Worm (Caenorhabditis elegans) whole organism, mixed stage, embryonic: ENCODE data around the gene atf-2.

Experiments
- M03D4.4 ChIP-seq: sonication (generic microtip); optimal IDR thresholded peaks from 2 replicates; lab custom pipeline; 2017; ENCODE audit warnings: mild to moderate bottlenecking, missing genetic modification characterization, missing compliant biosample characterization
- bed-3 ChIP-seq: fragments of 200-800 bp; sonication (Bioruptor generic); optimal IDR thresholded peaks from 3 replicates; lab custom pipeline; 2018; ENCODE audit warnings: mild to moderate bottlenecking, missing genetic modification characterization, moderate library complexity, missing compliant biosample characterization
- blmp-1 ChIP-seq: fragments of 150-350 bp; optimal IDR thresholded peaks from 2 replicates; lab custom pipeline; 2014; ENCODE audit warnings: missing biosample characterization, missing genetic modification characterization
- ceh-39 ChIP-seq: fragments of 150-350 bp; optimal IDR thresholded peaks from 2 replicates; lab custom pipeline; 2014; ENCODE audit warnings: missing biosample characterization, missing genetic modification characterization
- ceh-43 ChIP-seq: fragments of 200-800 bp; sonication (Bioruptor generic); optimal IDR thresholded peaks from 2 replicates; lab custom pipeline; 2018; ENCODE audit warnings: mild to moderate bottlenecking, missing genetic modification characterization, moderate library complexity, missing compliant biosample characterization
- ces-1 ChIP-seq: fragments of 150-350 bp; optimal IDR thresholded peaks from 2 replicates; lab custom pipeline; 2014; ENCODE audit warnings: missing biosample characterization, missing genetic modification reagents, missing genetic modification characterization
- drap-1 ChIP-seq: fragments of 200-800 bp; sonication (Bioruptor generic); optimal IDR thresholded peaks from 3 replicates; lab custom pipeline; 2018; ENCODE audit warnings: mild to moderate bottlenecking, missing genetic modification characterization, missing compliant biosample characterization
- flh-1 ChIP-seq: fragments of 200-800 bp; sonication (Bioruptor generic); optimal IDR thresholded peaks from 2 replicates; lab custom pipeline; 2018; ENCODE audit warnings: mild to moderate bottlenecking, missing genetic modification characterization, moderate library complexity, missing compliant biosample characterization
- ham-2 ChIP-seq: fragments of 200-800 bp; sonication (Bioruptor generic); optimal IDR thresholded peaks from 2 replicates; lab custom pipeline; 2018; ENCODE audit warnings: mild to moderate bottlenecking, missing genetic modification characterization, missing compliant biosample characterization
- hlh-1 ChIP-seq: fragments of 150-350 bp; optimal IDR thresholded peaks from 2 replicates; lab custom pipeline; 2014; ENCODE audit warnings: missing biosample characterization, missing genetic modification reagents, missing genetic modification characterization
- lin-13 ChIP-seq: fragments of 150-350 bp; optimal IDR thresholded peaks from 2 replicates; lab custom pipeline; 2014; ENCODE audit warnings: missing biosample characterization, missing genetic modification characterization
- lin-32 ChIP-seq: fragments of 200-800 bp; sonication (Bioruptor generic); optimal IDR thresholded peaks from 2 replicates; lab custom pipeline; 2018; ENCODE audit warnings: mild to moderate bottlenecking, missing genetic modification characterization, missing compliant biosample characterization
- lsy-2 ChIP-seq: fragments of 150-350 bp; optimal IDR thresholded peaks from 2 replicates; lab custom pipeline; 2014; ENCODE audit warnings: missing biosample characterization, missing genetic modification characterization
- mab-5 ChIP-seq: fragments of 150-350 bp; optimal IDR thresholded peaks from 2 replicates; lab custom pipeline; 2014; ENCODE audit warnings: missing biosample characterization, missing genetic modification characterization
- mep-1 ChIP-seq: fragments of 150-350 bp; optimal IDR thresholded peaks from 2 replicates; lab custom pipeline; 2017; ENCODE audit warnings: missing biosample characterization, missing genetic modification reagents, missing genetic modification characterization, inconsistent platforms
- nhr-12 ChIP-seq: fragments of 150-350 bp; optimal IDR thresholded peaks from 2 replicates; lab custom pipeline; 2014; ENCODE audit warnings: missing biosample characterization, missing genetic modification characterization
- nhr-76 ChIP-seq: sonication (generic microtip); optimal IDR thresholded peaks from 2 replicates; lab custom pipeline; 2017; ENCODE audit warnings: missing biosample characterization, missing genetic modification characterization
- pha-4 ChIP-seq: fragments of 150-350 bp; optimal IDR thresholded peaks from 2 replicates; lab custom pipeline; 2018; ENCODE audit warnings: missing biosample characterization, missing genetic modification reagents, missing genetic modification characterization
- sem-2 ChIP-seq: fragments of 200-800 bp; sonication (Bioruptor generic); optimal IDR thresholded peaks from 2 replicates; lab custom pipeline; 2018; ENCODE audit warnings: mild to moderate bottlenecking, missing genetic modification characterization, missing compliant biosample characterization
- snpc-4 ChIP-seq: fragments of 150-350 bp; optimal IDR thresholded peaks from 2 replicates; lab custom pipeline; 2014; ENCODE audit warnings: missing biosample characterization, missing genetic modification characterization
- tbx-8 ChIP-seq: fragments of 200-800 bp; sonication (Bioruptor generic); optimal IDR thresholded peaks from 2 replicates; lab custom pipeline; 2018; ENCODE audit warnings: mild to moderate bottlenecking, missing genetic modification characterization, moderate library complexity, missing compliant biosample characterization
- unc-39 ChIP-seq: fragments of 150-350 bp; optimal IDR thresholded peaks from 2 replicates; lab custom pipeline; 2014; ENCODE audit warnings: missing biosample characterization, missing genetic modification characterization
- unc-62 ChIP-seq: fragments of 150-350 bp; optimal IDR thresholded peaks from 2 replicates; lab custom pipeline; 2014; ENCODE audit warnings: missing biosample characterization, missing genetic modification reagents, missing genetic modification characterization
- ztf-11 ChIP-seq: fragments of 150-350 bp; optimal IDR thresholded peaks from 2 replicates; lab custom pipeline; 2014; ENCODE audit warnings: missing biosample characterization, missing genetic modification characterization

Gene atf-2

ce11 chrII:8794072-8794471 is 42.3 kb downstream of the atf-2 start, which contains the start of gene F07H5.7:
F07H5.7 (minus strand) TSS chrII:8794172.
- no peak for TF ChIP-seq mab-5 (tag; lab: Kevin White, UChicago)

- no peak for TF ChIP-seq unc-39 (tag; lab: Kevin White, UChicago)
- TF ChIP-seq ces-1 (GFP tag; lab: Kevin White, UChicago) = no peak
- no peak for TF ChIP-seq sem-2 (GFP tag; lab: Kevin White, UChicago)
- TF ChIP-seq blmp-1 (tag; lab: Kevin White, UChicago) = no peak
- no peak for TF ChIP-seq flh-1 (GFP tag; lab: Kevin White, UChicago)
- no peak for TF ChIP-seq lin-32 (GFP tag; lab: Kevin White, UChicago)
- no peak for TF ChIP-seq unc-62 (GFP tag; lab: Kevin White, UChicago)
- TF ChIP-seq mep-1 (tag; lab: Kevin White, UChicago) = no peak
- no peak for TF ChIP-seq ceh-43 (GFP tag; lab: Kevin White, UChicago)
- TF ChIP-seq snpc-4 (tag; lab: Kevin White, UChicago) = no peak
- TF ChIP-seq ceh-39 = no peak
- no peak for TF ChIP-seq nhr-12 (tag; lab: Kevin White, UChicago)
- no peak for TF ChIP-seq M03D4.4 (tag; lab: Kevin White, UChicago)
- TF ChIP-seq ham-2 = no peak
- no peak for TF ChIP-seq hlh-1 (tag; lab: Kevin White, UChicago)
- TF ChIP-seq lin-13 = no peak
- TF ChIP-seq lsy-2 (tag; lab: Kevin White, UChicago) = no peak
- no peak for TF ChIP-seq tbx-8 (GFP tag; lab: Kevin White, UChicago)
- TF ChIP-seq drap-1 (GFP tag; lab: Kevin White, UChicago) = no peak
- no peak for TF ChIP-seq pha-4 (tag; lab: Kevin White, UChicago)
- TF ChIP-seq, all 35 proteins: peak for 0
These were observed 43.4 kb downstream of the atf-2 start for ce11 chrII:8795227-8795626.

ce11 chrII:8796391-8796790 is 44.6 kb downstream of the atf-2 start:
- TF ChIP-seq nhr-12 (tag; lab: Kevin White, UChicago) (no peak), tbx-8 (GFP tag; lab: Kevin White, UChicago) (no peak), nhr-76 (tag; lab: Kevin White, UChicago) (no peak), ces-1 (GFP tag; lab: Kevin White, UChicago) (peak; percentile 56)

ce11 chrII:8799725-8800124 is 47.9 kb downstream of the atf-2 start:
- no peak for TF ChIP-seq ces-1 (GFP tag; lab: Kevin White, UChicago)

ce11 chrII:8800830-8801229 is 49.0 kb downstream of the atf-2 start, which contains the start of gene appg-2:
appg-2 (plus strand) TSS chrII:8801130.
- no peak for TF ChIP-seq ztf-11 (tag; lab: Kevin White, UChicago)
- no peak for TF ChIP-seq mep-1 (tag; lab: Kevin White, UChicago)
- no peak for TF ChIP-seq unc-62 (GFP tag; lab: Kevin White, UChicago)
- no peak for TF ChIP-seq blmp-1 (tag; lab: Kevin White, UChicago)
- TF ChIP-seq nhr-76 (tag; lab: Kevin White, UChicago) = no peak
- TF ChIP-seq bed-3 = no peak
- TF ChIP-seq, all 35 proteins: peak for 0
